Fruit fly (Drosophila melanogaster): Measurements from ENCODE around the gene CG12288.

The CG12288 gene

DNA sequence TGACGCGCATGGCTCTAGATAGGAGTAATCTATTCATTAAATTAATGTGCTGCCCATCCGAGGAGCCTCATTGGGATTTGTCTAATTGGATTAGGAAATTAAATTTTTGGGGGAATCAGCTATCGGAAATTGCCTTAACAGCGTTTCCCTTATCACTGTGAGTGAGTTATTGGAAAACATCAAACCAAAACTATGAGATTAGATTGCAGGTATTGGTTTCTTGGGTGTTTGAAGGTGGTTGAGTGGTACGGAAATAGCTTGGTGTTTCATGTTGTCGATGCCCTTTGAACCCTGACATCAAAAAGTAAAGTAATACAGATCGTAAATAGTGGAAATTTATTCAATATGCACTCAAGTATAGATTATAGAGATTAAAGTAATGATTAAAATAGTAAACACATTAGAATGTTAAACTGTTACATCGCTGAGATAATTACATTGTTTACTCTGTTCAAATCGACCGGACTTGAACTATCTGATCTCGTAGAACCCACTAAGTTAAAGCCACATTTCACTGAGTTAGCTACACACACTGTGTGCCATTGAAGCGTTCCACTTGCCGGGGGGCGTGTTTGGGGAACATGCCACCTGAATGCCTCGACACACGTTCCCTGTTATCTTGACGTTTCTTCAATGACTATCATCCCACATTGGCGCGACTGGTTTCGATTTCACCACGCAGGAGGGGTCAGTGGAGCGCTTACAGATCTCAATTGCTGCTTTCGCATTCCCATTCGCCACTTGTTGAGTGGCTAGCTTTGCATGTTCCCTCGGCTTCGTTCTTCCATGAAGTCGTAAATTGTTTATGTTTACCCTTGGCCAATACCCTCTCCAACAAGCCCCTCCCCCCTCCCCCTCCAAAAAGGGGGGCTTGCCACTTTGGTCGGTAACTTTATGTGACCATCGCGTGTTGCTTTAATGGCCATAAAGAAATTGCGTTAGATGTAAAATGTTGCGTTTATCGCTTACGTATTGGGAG lies 18.9 kb downstream of the CG12288 start (continued):
- no peak for TF ChIP-seq unpg (GFP tag; optimal IDR thresholded peaks at IDR 0.05)
- no peak for TF ChIP-seq fd102C (GFP tag; optimal IDR thresholded peaks at IDR 0.05)
- no peak for TF ChIP-seq pita (GFP tag; optimal IDR thresholded peaks at IDR 0.05)
- no peak for TF ChIP-seq Chrac-16 (GFP tag; optimal IDR thresholded peaks at IDR 0.05)
- no peak for TF ChIP-seq grau (tag; optimal IDR thresholded peaks at IDR 0.05)
- no peak for TF ChIP-seq CG32767 (GFP tag; IDR thresholded peaks at IDR 0.05)
- no peak for TF ChIP-seq danr (GFP tag; IDR thresholded peaks at IDR 0.05)
- no peak for TF ChIP-seq psq (GFP tag; optimal IDR thresholded peaks at IDR 0.05)
- TF ChIP-seq CG11398 (GFP tag; optimal IDR thresholded peaks at IDR 0.05) = no peak
- TF ChIP-seq vnd (GFP tag; IDR thresholded peaks at IDR 0.05; ENCODE audit: partially characterized antibody) = no peak
- TF ChIP-seq PHDP (tag; optimal IDR thresholded peaks at IDR 0.05) = no peak
- no peak for TF ChIP-seq NfI (GFP tag; optimal IDR thresholded peaks at IDR 0.05)
- TF ChIP-seq CG9797 (GFP tag; optimal IDR thresholded peaks at IDR 0.05) = no peak
- TF ChIP-seq schlank (tag; optimal IDR thresholded peaks at IDR 0.05) = no peak
- TF ChIP-seq Xbp1 (GFP tag; optimal IDR thresholded peaks at IDR 0.05) = no peak
- TF ChIP-seq hbn (GFP tag; IDR thresholded peaks at IDR 0.05; ENCODE audit: partially characterized antibody) = no peak
- TF ChIP-seq CG1603 (tag; optimal IDR thresholded peaks at IDR 0.05) = no peak
- TF ChIP-seq pan (optimal IDR thresholded peaks at IDR 0.05) = no peak
- no peak for TF ChIP-seq pan (GFP tag; optimal IDR thresholded peaks at IDR 0.05 in 1 of 2, IDR thresholded peaks at IDR 0.05 in 1 of 2)
- no peak for TF ChIP-seq CG10321 (GFP tag; IDR thresholded peaks at IDR 0.05)
- no peak for TF ChIP-seq CG13296 (GFP tag; optimal IDR thresholded peaks at IDR 0.05)
- no peak for TF ChIP-seq CG10366 (GFP tag; IDR thresholded peaks at IDR 0.05)
- TF ChIP-seq CG12219 (GFP tag; optimal IDR thresholded peaks at IDR 0.05) = no peak
- peak; percentile 59 for TF ChIP-seq sug (tag; optimal IDR thresholded peaks at IDR 0.05)
- TF ChIP-seq mam (GFP tag; optimal IDR thresholded peaks at IDR 0.05) = no peak
- no peak for TF ChIP-seq CG13424 (tag; optimal IDR thresholded peaks at IDR 0.05)
- TF ChIP-seq CG14667 (GFP tag; IDR thresholded peaks at IDR 0.05) = no peak
- TF ChIP-seq row (GFP tag; IDR thresholded peaks at IDR 0.05) = no peak
- no peak for TF ChIP-seq usp (GFP tag; optimal IDR thresholded peaks at IDR 0.05)
- TF ChIP-seq vvl (GFP tag; IDR thresholded peaks at IDR 0.05) = no peak
- TF ChIP-seq CoRest (tag; optimal IDR thresholded peaks at IDR 0.05) = no peak
- TF ChIP-seq sim (GFP tag; IDR thresholded peaks at IDR 0.05) = no peak
- no peak for TF ChIP-seq CG4730 (GFP tag; IDR thresholded peaks at IDR 0.05)
- no peak for TF ChIP-seq CG17385 (GFP tag; optimal IDR thresholded peaks at IDR 0.05)
- no peak for TF ChIP-seq CG6254 (GFP tag; optimal IDR thresholded peaks at IDR 0.05)
- TF ChIP-seq CG10274 (GFP tag; optimal IDR thresholded peaks at IDR 0.05) = no peak
- TF ChIP-seq lov (optimal IDR thresholded peaks at IDR 0.05) = no peak
- no peak for TF ChIP-seq lov (GFP tag; IDR thresholded peaks at IDR 0.05)
- no peak for TF ChIP-seq Sox102F (GFP tag; optimal IDR thresholded peaks at IDR 0.05)
- no peak for TF ChIP-seq zen (tag; optimal IDR thresholded peaks at IDR 0.05)
- TF ChIP-seq ATbp (GFP tag; optimal IDR thresholded peaks at IDR 0.05) = peak; percentile 21
- no peak for TF ChIP-seq CG31388 (GFP tag; optimal IDR thresholded peaks at IDR 0.05)
- TF ChIP-seq Aef1 (GFP tag; IDR thresholded peaks at IDR 0.05) = no peak
- peak; percentile 25 for TF ChIP-seq CG2120 (GFP tag; optimal IDR thresholded peaks at IDR 0.05)
- TF ChIP-seq zen2 (GFP tag; IDR thresholded peaks at IDR 0.05; ENCODE audit: partially characterized antibody) = no peak
- no peak for TF ChIP-seq da (GFP tag; optimal IDR thresholded peaks at IDR 0.05)
- TF ChIP-seq CG16815 (GFP tag; optimal IDR thresholded peaks at IDR 0.05) = no peak
- no peak for TF ChIP-seq cato (GFP tag; optimal IDR thresholded peaks at IDR 0.05; ENCODE audit: borderline replicate concordance)
- TF ChIP-seq Med (GFP tag) = peak; percentile 77

Measured in whole organism, embryonic.